Fruit fly (Drosophila melanogaster) whole organism, embryonic: Measurements from ENCODE around the gene trk.

Source experiments
- Asciz ChIP-seq: fragments of 200-800 bp; sonication (Bioruptor generic); optimal IDR thresholded peaks from 2 replicates; lab custom pipeline; 2017; ENCODE audit warnings: missing biosample characterization, mild to moderate bottlenecking, missing genetic modification characterization, missing genetic modification reagents
- CG10267 ChIP-seq: fragments of 200-800 bp; sonication (Bioruptor generic); optimal IDR thresholded peaks from 2 replicates; lab custom pipeline; 2018; ENCODE audit warnings: missing biosample characterization, mild to moderate bottlenecking, missing genetic modification characterization, moderate library complexity
- CG11456 ChIP-seq: fragments of 200-800 bp; sonication (Bioruptor generic); IDR thresholded peaks from 3 replicates; pipeline ENCODE4 v1.3.6; 2022; ENCODE audit warnings: missing biosample characterization, missing genetic modification characterization
- CG11504 ChIP-seq: fragments of 200-800 bp; sonication (Bioruptor generic); optimal IDR thresholded peaks from 3 replicates; lab custom pipeline; 2019; ENCODE audit warnings: missing biosample characterization, mild to moderate bottlenecking, missing genetic modification characterization, moderate library complexity
- CG12659 ChIP-seq: fragments of 200-800 bp; sonication (Bioruptor generic); optimal IDR thresholded peaks from 3 replicates; lab custom pipeline; 2017; ENCODE audit warnings: mild to moderate bottlenecking, missing biosample characterization, missing genetic modification reagents, missing genetic modification characterization
- CG13287 ChIP-seq: fragments of 200-800 bp; sonication (Bioruptor generic); IDR thresholded peaks from 2 replicates; pipeline ENCODE4 v1.3.6; 2022; ENCODE audit warnings: missing biosample characterization, missing genetic modification characterization; ENCODE audit not compliant: partially characterized antibody
- CG1529 ChIP-seq: fragments of 200-800 bp; sonication (Bioruptor generic); optimal IDR thresholded peaks from 3 replicates; lab custom pipeline; 2018; ENCODE audit warnings: missing biosample characterization, missing genetic modification characterization
- CG15514 ChIP-seq: fragments of 200-800 bp; sonication (Bioruptor generic); optimal IDR thresholded peaks from 3 replicates; lab custom pipeline; 2017; ENCODE audit warnings: missing biosample characterization, missing genetic modification characterization, mild to moderate bottlenecking, moderate library complexity, missing genetic modification reagents
- CG1603 ChIP-seq: fragments of 200-800 bp; sonication (Bioruptor generic); optimal IDR thresholded peaks from 2 replicates; lab custom pipeline; 2019; ENCODE audit warnings: missing biosample characterization, mild to moderate bottlenecking, missing genetic modification characterization, moderate library complexity
- CG18599 ChIP-seq: fragments of 200-800 bp; sonication (Bioruptor generic); optimal IDR thresholded peaks from 3 replicates; lab custom pipeline; 2017; ENCODE audit warnings: missing biosample characterization, missing genetic modification characterization, mild to moderate bottlenecking, moderate library complexity, missing genetic modification reagents
- CG2120 ChIP-seq: fragments of 200-800 bp; sonication (Bioruptor generic); optimal IDR thresholded peaks from 3 replicates; lab custom pipeline; 2016; ENCODE audit warnings: missing biosample characterization, missing genetic modification characterization
- CG30020 ChIP-seq: fragments of 200-800 bp; optimal IDR thresholded peaks from 2 replicates; lab custom pipeline; 2019; ENCODE audit warnings: missing biosample characterization, mild to moderate bottlenecking, missing genetic modification characterization, moderate library complexity
- CG42726 ChIP-seq: fragments of 200-800 bp; sonication (Bioruptor generic); IDR thresholded peaks from 2 replicates; pipeline ENCODE4 v1.3.6; 2022; ENCODE audit warnings: missing biosample characterization, missing genetic modification characterization; ENCODE audit not compliant: partially characterized antibody
- CG4617 ChIP-seq: fragments of 200-800 bp; sonication (Bioruptor generic); optimal IDR thresholded peaks from 3 replicates; lab custom pipeline; 2016; ENCODE audit warnings: missing biosample characterization, missing genetic modification characterization, borderline replicate concordance
- CG9797 ChIP-seq: fragments of 200-800 bp; sonication (Bioruptor generic); optimal IDR thresholded peaks from 3 replicates; lab custom pipeline; 2018; ENCODE audit warnings: missing biosample characterization, mild to moderate bottlenecking, missing genetic modification characterization
- CHES-1-like ChIP-seq: fragments of 200-800 bp; sonication (Bioruptor generic); optimal IDR thresholded peaks from 2 replicates; lab custom pipeline; 2016; ENCODE audit warnings: missing biosample characterization, missing genetic modification characterization
- CTCF ChIP-seq: fragments of 200-800 bp; sonication (Bioruptor generic); optimal IDR thresholded peaks from 2 replicates; lab custom pipeline; 2017; ENCODE audit warnings: missing biosample characterization, mild to moderate bottlenecking, missing genetic modification characterization, moderate library complexity
- Dll ChIP-seq: fragments of 200-800 bp; sonication (Bioruptor generic); IDR thresholded peaks from 4 replicates; pipeline ENCODE4 v1.3.6; 2022; ENCODE audit warnings: missing biosample characterization, missing genetic modification characterization; ENCODE audit not compliant: partially characterized antibody
- Dp ChIP-seq: fragments of 200-800 bp; sonication (Bioruptor generic); optimal IDR thresholded peaks from 2 replicates; lab custom pipeline; 2018; ENCODE audit warnings: missing biosample characterization, mild to moderate bottlenecking, missing genetic modification characterization, moderate library complexity
- E2f2 ChIP-seq: fragments of 200-800 bp; sonication (Bioruptor generic); IDR thresholded peaks from 2 replicates; pipeline ENCODE4 v1.3.6; 2022; ENCODE audit warnings: missing biosample characterization, missing genetic modification characterization
- Ets65A ChIP-seq: fragments of 200-800 bp; sonication (Bioruptor generic); peaks from one replicate; lab custom pipeline; 2016; ENCODE audit warnings: missing biosample characterization, missing genetic modification characterization
- Fer3 ChIP-seq: fragments of 200-800 bp; sonication (Bioruptor generic); optimal IDR thresholded peaks from 2 replicates; lab custom pipeline; 2018; ENCODE audit warnings: missing biosample characterization, mild to moderate bottlenecking, missing genetic modification characterization, moderate library complexity
- Med ChIP-seq: fragments of 200-800 bp; sonication (Bioruptor generic); peaks from one replicate; lab custom pipeline; 2016; ENCODE audit warnings: missing biosample characterization, missing genetic modification characterization, mild to moderate bottlenecking, inconsistent platforms, moderate library complexity
- Myb ChIP-seq: fragments of 200-800 bp; sonication (Bioruptor generic); optimal IDR thresholded peaks from 2 replicates; lab custom pipeline; 2016; ENCODE audit warnings: missing biosample characterization, missing genetic modification characterization
- Oaz ChIP-seq: fragments of 200-800 bp; sonication (Bioruptor generic); IDR thresholded peaks from 2 replicates; pipeline ENCODE4 v1.3.6; 2022; ENCODE audit warnings: missing biosample characterization, missing genetic modification characterization
- Pdp1 ChIP-seq, 2 experiments: fragments of 200-800 bp; sonication (Bioruptor generic); optimal IDR thresholded peaks; 3 replicates each; lab custom pipeline; 2016; ENCODE audit warnings: missing biosample characterization in 2 of 2, missing genetic modification characterization in 2 of 2, mild to moderate bottlenecking in 1 of 2, moderate library complexity in 1 of 2
- Ravus ChIP-seq: fragments of 200-800 bp; sonication (Bioruptor generic); IDR thresholded peaks from 2 replicates; pipeline ENCODE4 v1.3.6; 2022; ENCODE audit warnings: missing biosample characterization, missing genetic modification characterization
- Scr ChIP-seq: fragments of 200-800 bp; sonication (Bioruptor generic); IDR thresholded peaks from 2 replicates; pipeline ENCODE4 v1.3.6; 2022; ENCODE audit warnings: missing biosample characterization, missing genetic modification characterization; ENCODE audit not compliant: partially characterized antibody
- Sry-δ ChIP-seq: fragments of 200-800 bp; sonication (Bioruptor generic); optimal IDR thresholded peaks from 2 replicates; lab custom pipeline; 2016; ENCODE audit warnings: missing biosample characterization, missing genetic modification characterization
- Xbp1 ChIP-seq: fragments of 200-800 bp; sonication (Bioruptor generic); optimal IDR thresholded peaks from 3 replicates; lab custom pipeline; 2016; ENCODE audit warnings: missing biosample characterization, mild to moderate bottlenecking, missing genetic modification characterization
- amos ChIP-seq: fragments of 200-800 bp; sonication (Bioruptor generic); IDR thresholded peaks from 2 replicates; pipeline ENCODE4 v1.3.6; 2022; ENCODE audit warnings: missing biosample characterization, missing genetic modification characterization; ENCODE audit not compliant: partially characterized antibody
- br ChIP-seq: fragments of >200 bp; optimal IDR thresholded peaks from 2 replicates; lab custom pipeline; 2017
- chif ChIP-seq, 2 experiments: fragments of 200-800 bp; sonication (Bioruptor generic); optimal IDR thresholded peaks; 3 replicates each; lab custom pipeline; 2016; ENCODE audit warnings: missing biosample characterization in 2 of 2, missing genetic modification characterization in 2 of 2
- chm ChIP-seq: fragments of 200-800 bp; sonication (Bioruptor generic); IDR thresholded peaks from 2 replicates; pipeline ENCODE4 v1.3.6; 2022; ENCODE audit warnings: missing biosample characterization, missing genetic modification characterization
- dpn ChIP-seq, 2 experiments: fragments of 200-800 bp; sonication (Bioruptor generic); optimal IDR thresholded peaks; 3 replicates each; lab custom pipeline; 2016; ENCODE audit warnings: missing biosample characterization in 2 of 2, missing genetic modification characterization in 2 of 2
- eve ChIP-seq, 2 experiments: fragments of >200 bp; optimal IDR thresholded peaks; 2 replicates each; lab custom pipeline; 2017; ENCODE audit warnings: missing biosample characterization in 2 of 2, missing genetic modification characterization in 2 of 2
- exex ChIP-seq: fragments of 200-800 bp; sonication (Bioruptor generic); optimal IDR thresholded peaks from 4 replicates; lab custom pipeline; 2018; ENCODE audit warnings: missing biosample characterization, mild to moderate bottlenecking, missing genetic modification characterization, moderate library complexity
- hbn ChIP-seq: fragments of 200-800 bp; sonication (Bioruptor generic); IDR thresholded peaks from 2 replicates; pipeline ENCODE4 v1.3.6; 2022; ENCODE audit warnings: missing biosample characterization, missing genetic modification characterization; ENCODE audit not compliant: partially characterized antibody
- hth ChIP-seq: fragments of >200 bp; optimal IDR thresholded peaks from 2 replicates; lab custom pipeline; 2017; ENCODE audit warnings: inconsistent platforms
- nmo ChIP-seq: fragments of 200-800 bp; sonication (Bioruptor generic); optimal IDR thresholded peaks from 2 replicates; lab custom pipeline; 2018; ENCODE audit warnings: missing biosample characterization, mild to moderate bottlenecking, missing genetic modification characterization, moderate library complexity
- pfk ChIP-seq: fragments of 200-800 bp; sonication (Bioruptor generic); optimal IDR thresholded peaks from 2 replicates; lab custom pipeline; 2018; ENCODE audit warnings: missing biosample characterization, mild to moderate bottlenecking, missing genetic modification characterization, moderate library complexity
- pzg ChIP-seq: fragments of 200-800 bp; sonication (Bioruptor generic); optimal IDR thresholded peaks from 3 replicates; lab custom pipeline; 2018; ENCODE audit warnings: missing biosample characterization, mild to moderate bottlenecking, missing genetic modification characterization, moderate library complexity
- ro ChIP-seq: fragments of 200-800 bp; sonication (Bioruptor generic); IDR thresholded peaks from 2 replicates; pipeline ENCODE4 v1.3.6; 2022; ENCODE audit warnings: missing biosample characterization, missing genetic modification characterization
- row ChIP-seq: fragments of 200-800 bp; sonication (Bioruptor generic); IDR thresholded peaks from 3 replicates; pipeline ENCODE4 v1.3.6; 2022; ENCODE audit warnings: missing biosample characterization, missing genetic modification characterization
- sens ChIP-seq: fragments of 200-800 bp; sonication (Bioruptor generic); peaks from one replicate; lab custom pipeline; 2016; ENCODE audit warnings: missing biosample characterization, missing genetic modification characterization
- seq ChIP-seq: fragments of 200-800 bp; sonication (Bioruptor generic); IDR thresholded peaks from 2 replicates; pipeline ENCODE4 v1.3.6; 2022; ENCODE audit warnings: missing biosample characterization, missing genetic modification characterization
- slou ChIP-seq: fragments of 200-800 bp; sonication (Bioruptor generic); optimal IDR thresholded peaks from 3 replicates; lab custom pipeline; 2016; ENCODE audit warnings: missing biosample characterization, missing genetic modification characterization
- tna ChIP-seq: fragments of 200-800 bp; sonication (Bioruptor generic); IDR thresholded peaks from 2 replicates; pipeline ENCODE4 v1.3.6; 2022; ENCODE audit warnings: missing biosample characterization, missing genetic modification characterization; ENCODE audit not compliant: partially characterized antibody
- ttk ChIP-seq: fragments of 200-800 bp; sonication (Bioruptor generic); IDR thresholded peaks from 2 replicates; pipeline ENCODE4 v2.1.2; 2022; ENCODE audit warnings: missing biosample characterization, missing genetic modification characterization
- wek ChIP-seq: fragments of 200-800 bp; sonication (Bioruptor generic); optimal IDR thresholded peaks from 3 replicates; lab custom pipeline; 2018; ENCODE audit warnings: missing biosample characterization, mild to moderate bottlenecking, missing genetic modification characterization, moderate library complexity
- zfh2 ChIP-seq: fragments of 200-800 bp; sonication (Bioruptor generic); optimal IDR thresholded peaks from 2 replicates; lab custom pipeline; 2016; ENCODE audit warnings: missing biosample characterization, missing genetic modification characterization

Gene trk

DNA sequence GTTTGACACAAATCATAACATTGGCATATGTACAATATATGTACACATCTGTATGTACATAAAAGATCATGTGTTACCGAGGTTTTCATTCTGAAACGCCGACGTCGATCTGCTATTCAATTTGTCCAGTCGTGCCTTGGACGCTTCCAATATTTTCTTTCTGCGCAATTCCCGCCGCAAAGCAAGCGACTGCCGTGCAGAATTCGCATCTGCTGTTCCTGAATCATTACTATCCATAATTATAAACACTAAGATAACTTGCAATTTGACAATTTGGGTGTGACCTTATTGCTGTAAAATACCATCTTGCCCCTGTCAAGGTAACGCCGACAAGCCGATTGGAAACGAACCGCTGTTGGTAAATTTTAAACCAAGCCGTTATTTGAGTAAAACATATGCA is 39.7 kb upstream of the trk start (continued):
- TF ChIP-seq CG10267 (peak; percentile 5), CG15514 (GFP tag; lab: Kevin White, UChicago) (peak; percentile 37), chm (GFP tag; lab: Robert Waterston, UW) (no peak), Scr (GFP tag; lab: Robert Waterston, UW) (peak; percentile 33; the same call in 1 of the 2 replicates), CG30020 (tag; lab: Kevin White, UChicago) (peak; percentile 97), Sry-δ (GFP tag; lab: Kevin White, UChicago) (peak; percentile 42), CG9797 (peak; percentile 69), CTCF (no peak), pfk (peak; percentile 95), CG4617 (peak; percentile 76), CG11504 (tag; lab: Kevin White, UChicago) (no peak), CG42726 (GFP tag; lab: Robert Waterston, UW) (no peak), CG12659 (peak; percentile 62), eve (GFP tag; optimal IDR thresholded peaks at IDR 0.05; lab: Kevin White, UChicago) (no peak), zfh2 (GFP tag; lab: Kevin White, UChicago) (no peak), CG13287 (peak; percentile 42; the same call in 1 of the 2 replicates), Ravus (no peak), Pdp1 (GFP tag; optimal IDR thresholded peaks at IDR 0.05; lab: Kevin White, UChicago) (peak in 1 of 2 experiments; percentile 23), Dp (GFP tag; lab: Kevin White, UChicago) (peak; percentile 41), Oaz (GFP tag; lab: Robert Waterston, UW) (no peak), row (GFP tag; lab: Robert Waterston, UW) (peak; percentile 46; the same call in 1 of the 3 replicates), CHES-1-like (no peak), amos (GFP tag; lab: Robert Waterston, UW) (peak; percentile 27; the same call in 1 of the 2 replicates), exex (tag; lab: Kevin White, UChicago) (peak; percentile 23), E2f2 (GFP tag; lab: Robert Waterston, UW) (peak; percentile 31), Dll (GFP tag; lab: Robert Waterston, UW) (peak; percentile 42; the same call in 1 of the 4 replicates), Med (GFP tag; lab: Kevin White, UChicago) (peak; percentile 43), CG1603 (tag; lab: Kevin White, UChicago) (peak; percentile 99), Asciz (GFP tag; lab: Kevin White, UChicago) (no peak), hbn (GFP tag; lab: Robert Waterston, UW) (0 out of 2 replicates have a peak, but pooled peaks have one; percentile 24), chif (GFP tag; optimal IDR thresholded peaks at IDR 0.05; lab: Kevin White, UChicago) (no peak), Myb (GFP tag; lab: Kevin White, UChicago) (peak; percentile 90), wek (peak; percentile 10), tna (no peak), pzg (GFP tag; lab: Kevin White, UChicago) (peak; percentile 69), sens (GFP tag; lab: Kevin White, UChicago) (peak; percentile 72)

DNA sequence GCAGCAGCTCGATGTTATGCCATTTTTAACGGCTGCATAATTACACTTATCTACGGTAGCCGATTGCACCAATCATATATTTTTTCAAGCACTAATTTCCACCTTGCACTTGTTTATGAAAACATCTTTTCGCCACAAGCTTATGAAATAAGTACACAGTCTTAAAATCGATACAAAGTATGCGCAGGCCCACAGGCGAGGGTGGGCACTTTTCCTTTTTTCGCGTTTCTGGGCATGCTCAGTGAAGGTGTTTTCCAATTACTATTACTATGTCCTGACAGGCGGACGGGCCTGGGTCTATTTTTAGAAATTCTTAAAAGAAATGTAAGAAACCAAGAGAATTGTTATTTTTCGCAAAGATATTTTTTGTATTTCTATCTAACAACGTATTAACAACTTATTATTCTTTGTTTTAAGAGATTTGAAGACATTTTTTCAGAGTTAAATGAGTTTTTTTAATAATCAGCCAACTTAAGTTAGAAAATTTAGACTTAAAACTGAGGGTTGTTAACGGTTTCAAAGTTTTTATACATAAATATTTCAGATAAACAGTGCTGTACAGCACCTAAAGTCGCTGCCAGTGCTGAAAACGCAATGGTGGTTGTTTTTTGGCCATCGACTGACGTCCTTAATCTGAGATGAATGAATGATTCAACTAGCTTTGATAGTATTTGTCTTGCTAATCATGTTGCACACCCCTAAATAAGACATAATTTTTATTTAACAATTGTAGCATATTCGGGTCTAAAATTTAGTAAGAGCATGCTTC is 38.7 kb upstream of the trk start, which contains the start of gene Cdk5alpha:
TSS of gene Cdk5alpha (minus strand) at position 343 of the 769 bp plus-strand sequence.
- TF ChIP-seq ro (GFP tag; lab: Robert Waterston, UW) (no peak), nmo (GFP tag; lab: Kevin White, UChicago) (no peak), hth (lab: Kevin White, UChicago) (no peak), CG11456 (GFP tag; lab: Robert Waterston, UW) (no peak), ttk (no peak), Fer3 (tag; lab: Kevin White, UChicago) (no peak), slou (GFP tag; lab: Kevin White, UChicago) (no peak), br (lab: Kevin White, UChicago) (no peak), CG18599 (no peak), Ets65A (peak; percentile 79), dpn (GFP tag; optimal IDR thresholded peaks at IDR 0.05; lab: Kevin White, UChicago) (no peak), seq (GFP tag; lab: Robert Waterston, UW) (peak; percentile 85), CG1529 (no peak), CG2120 (no peak), Xbp1 (GFP tag; lab: Kevin White, UChicago) (no peak)
